Fruit fly (Drosophila melanogaster) whole organism, prepupa: ENCODE measurements around the gene CG9547.

Source experiments
- CG10631 ChIP-seq: fragments of 200-800 bp; sonication (Bioruptor generic); optimal IDR thresholded peaks from 2 replicates; lab custom pipeline; 2016; ENCODE audit warnings: missing biosample characterization, missing genetic modification characterization
- CG10669 ChIP-seq: fragments of 200-800 bp; sonication (Bioruptor generic); optimal IDR thresholded peaks from 3 replicates; lab custom pipeline; 2018; ENCODE audit warnings: missing biosample characterization, mild to moderate bottlenecking, missing genetic modification characterization, moderate library complexity
- CG11762 ChIP-seq: fragments of 200-800 bp; sonication (Bioruptor generic); optimal IDR thresholded peaks from 3 replicates; lab custom pipeline; 2016; ENCODE audit warnings: missing biosample characterization, missing genetic modification characterization; ENCODE audit not compliant: insufficient read depth
- CG15336 ChIP-seq: fragments of 200-800 bp; sonication (Bioruptor generic); IDR thresholded peaks from 2 replicates; pipeline ENCODE4 v1.3.6; 2022; ENCODE audit warnings: missing biosample characterization, missing genetic modification characterization
- CG31627 ChIP-seq: fragments of 200-800 bp; sonication (Bioruptor generic); optimal IDR thresholded peaks from 3 replicates; lab custom pipeline; 2016; ENCODE audit warnings: missing biosample characterization, missing genetic modification characterization
- CG32006 ChIP-seq: fragments of 200-800 bp; sonication (Bioruptor generic); optimal IDR thresholded peaks from 3 replicates; lab custom pipeline; 2017; ENCODE audit warnings: missing biosample characterization, mild to moderate bottlenecking, missing genetic modification characterization
- CG34406 ChIP-seq: fragments of 200-800 bp; sonication (Bioruptor generic); optimal IDR thresholded peaks from 3 replicates; lab custom pipeline; 2016; ENCODE audit warnings: missing biosample characterization, missing genetic modification characterization
- CG3919 ChIP-seq: fragments of 200-800 bp; sonication (Bioruptor generic); optimal IDR thresholded peaks from 3 replicates; lab custom pipeline; 2016; ENCODE audit warnings: missing biosample characterization, missing genetic modification characterization
- CG4318 ChIP-seq: fragments of 200-800 bp; sonication (Bioruptor generic); optimal IDR thresholded peaks from 3 replicates; lab custom pipeline; 2017; ENCODE audit warnings: missing biosample characterization, mild to moderate bottlenecking, missing genetic modification characterization
- CG6163 ChIP-seq: fragments of 200-800 bp; sonication (Bioruptor generic); IDR thresholded peaks from 3 replicates; pipeline ENCODE4 v1.3.6; 2022; ENCODE audit warnings: missing biosample characterization, missing genetic modification characterization
- CG6276 ChIP-seq: fragments of 200-800 bp; sonication (Bioruptor generic); optimal IDR thresholded peaks from 2 replicates; lab custom pipeline; 2017; ENCODE audit warnings: missing biosample characterization, mild to moderate bottlenecking, missing genetic modification characterization
- CG6792 ChIP-seq: fragments of 200-800 bp; sonication (Bioruptor generic); optimal IDR thresholded peaks from 3 replicates; lab custom pipeline; 2016; ENCODE audit warnings: missing biosample characterization, missing genetic modification characterization
- CG6808 ChIP-seq: fragments of 200-800 bp; sonication (Bioruptor generic); optimal IDR thresholded peaks from 3 replicates; lab custom pipeline; 2017; ENCODE audit warnings: missing biosample characterization, missing genetic modification characterization, mild to moderate bottlenecking, moderate library complexity, missing genetic modification reagents
- CG6854 ChIP-seq: fragments of 200-800 bp; sonication (Bioruptor generic); optimal IDR thresholded peaks from 2 replicates; lab custom pipeline; 2017; ENCODE audit warnings: missing biosample characterization, mild to moderate bottlenecking, missing genetic modification characterization
- CG7368 ChIP-seq: fragments of 200-800 bp; sonication (Bioruptor generic); optimal IDR thresholded peaks from 3 replicates; lab custom pipeline; 2016; ENCODE audit warnings: missing biosample characterization, missing genetic modification characterization
- CG8119 ChIP-seq: fragments of 200-800 bp; sonication (Bioruptor generic); IDR thresholded peaks from 3 replicates; pipeline ENCODE4 v1.3.6; 2022; ENCODE audit warnings: missing biosample characterization, missing genetic modification characterization
- CG8319 ChIP-seq: fragments of 200-800 bp; sonication (Bioruptor generic); optimal IDR thresholded peaks from 3 replicates; lab custom pipeline; 2016; ENCODE audit warnings: missing biosample characterization, missing genetic modification characterization
- CG8632 ChIP-seq: fragments of 200-800 bp; sonication (Bioruptor generic); optimal IDR thresholded peaks from 3 replicates; lab custom pipeline; 2016; ENCODE audit warnings: missing biosample characterization, missing genetic modification characterization
- Eip75B ChIP-seq: fragments of 200-800 bp; sonication (Bioruptor generic); optimal IDR thresholded peaks from 3 replicates; lab custom pipeline; 2016; ENCODE audit warnings: missing biosample characterization, missing genetic modification characterization
- Ets21C ChIP-seq: fragments of 200-800 bp; sonication (Bioruptor generic); optimal IDR thresholded peaks from 3 replicates; lab custom pipeline; 2016; ENCODE audit warnings: missing biosample characterization, missing genetic modification characterization
- Ets96B ChIP-seq: fragments of 200-800 bp; optimal IDR thresholded peaks from 2 replicates; lab custom pipeline; 2019; ENCODE audit warnings: missing biosample characterization, mild to moderate bottlenecking, missing genetic modification characterization, moderate library complexity
- Gug ChIP-seq: fragments of 200-800 bp; sonication (Bioruptor generic); IDR thresholded peaks from 2 replicates; pipeline ENCODE4 v1.3.6; 2022; ENCODE audit warnings: missing biosample characterization, missing genetic modification characterization
- Hr39 ChIP-seq: fragments of 200-800 bp; sonication (Bioruptor generic); optimal IDR thresholded peaks from 2 replicates; lab custom pipeline; 2016; ENCODE audit warnings: missing biosample characterization, missing genetic modification characterization
- Hr4 ChIP-seq: fragments of 200-800 bp; sonication (Bioruptor generic); optimal IDR thresholded peaks from 3 replicates; lab custom pipeline; 2016; ENCODE audit warnings: missing biosample characterization, missing genetic modification characterization
- Lpt ChIP-seq: fragments of 200-800 bp; sonication (Bioruptor generic); optimal IDR thresholded peaks from 3 replicates; lab custom pipeline; 2016; ENCODE audit warnings: missing biosample characterization, missing genetic modification characterization
- Met ChIP-seq: fragments of 200-800 bp; sonication (Bioruptor generic); optimal IDR thresholded peaks from 3 replicates; lab custom pipeline; 2016; ENCODE audit warnings: missing biosample characterization, missing genetic modification characterization
- OdsH ChIP-seq: fragments of 200-800 bp; sonication (Bioruptor generic); optimal IDR thresholded peaks from 3 replicates; lab custom pipeline; 2016; ENCODE audit warnings: missing biosample characterization, missing genetic modification characterization
- Sox14 ChIP-seq: fragments of 200-800 bp; sonication (Bioruptor generic); optimal IDR thresholded peaks from 3 replicates; lab custom pipeline; 2016; ENCODE audit warnings: missing biosample characterization, missing genetic modification characterization
- acj6 ChIP-seq: fragments of 200-800 bp; sonication (Bioruptor generic); optimal IDR thresholded peaks from 3 replicates; lab custom pipeline; 2016; ENCODE audit warnings: missing biosample characterization, missing genetic modification characterization
- dac ChIP-seq: fragments of 200-800 bp; sonication (Bioruptor generic); optimal IDR thresholded peaks from 2 replicates; lab custom pipeline; 2017; ENCODE audit warnings: missing biosample characterization, mild to moderate bottlenecking, missing genetic modification characterization
- eg ChIP-seq: fragments of 200-800 bp; sonication (Bioruptor generic); IDR thresholded peaks from 3 replicates; pipeline ENCODE4 v1.3.6; 2022; ENCODE audit warnings: missing biosample characterization, missing genetic modification characterization
- esn ChIP-seq: fragments of 200-800 bp; sonication (Bioruptor generic); optimal IDR thresholded peaks from 2 replicates; lab custom pipeline; 2016; ENCODE audit warnings: missing biosample characterization, mild to moderate bottlenecking, missing genetic modification characterization, moderate library complexity
- fd59A ChIP-seq: fragments of 200-800 bp; sonication (Bioruptor generic); optimal IDR thresholded peaks from 2 replicates; lab custom pipeline; 2017; ENCODE audit warnings: missing biosample characterization, mild to moderate bottlenecking, missing genetic modification characterization, missing genetic modification reagents
- fkh ChIP-seq: fragments of 200-800 bp; sonication (Bioruptor generic); optimal IDR thresholded peaks from 3 replicates; lab custom pipeline; 2017; ENCODE audit warnings: missing biosample characterization, mild to moderate bottlenecking, missing genetic modification characterization, moderate library complexity
- pdm3 ChIP-seq: fragments of 200-800 bp; sonication (Bioruptor generic); optimal IDR thresholded peaks from 3 replicates; lab custom pipeline; 2016; ENCODE audit warnings: missing biosample characterization, missing genetic modification characterization
- salr ChIP-seq, 2 experiments: fragments of 200-800 bp; sonication (Bioruptor generic); optimal IDR thresholded peaks; 3 replicates each; lab custom pipeline; 2016 to 2018; ENCODE audit warnings: missing biosample characterization in 2 of 2, missing genetic modification characterization in 2 of 2, mild to moderate bottlenecking in 1 of 2
- ss ChIP-seq, 2 experiments: fragments of 200-800 bp; sonication (Bioruptor generic); optimal IDR thresholded peaks; 2 replicates in 1 of 2; 3 replicates in 1 of 2; lab custom pipeline; 2017 to 2018; ENCODE audit warnings: mild to moderate bottlenecking in 2 of 2, missing biosample characterization in 2 of 2, missing genetic modification characterization in 2 of 2, moderate library complexity in 1 of 2
- svp ChIP-seq: fragments of 200-800 bp; sonication (Bioruptor generic); peaks from one replicate; lab custom pipeline; 2016; ENCODE audit warnings: missing biosample characterization, missing genetic modification characterization
- topi ChIP-seq: fragments of 200-800 bp; sonication (Bioruptor generic); optimal IDR thresholded peaks from 3 replicates; lab custom pipeline; 2016; ENCODE audit warnings: missing biosample characterization, missing genetic modification characterization
- vri ChIP-seq: fragments of 200-800 bp; sonication (Bioruptor generic); optimal IDR thresholded peaks from 3 replicates; lab custom pipeline; 2016; ENCODE audit warnings: missing biosample characterization, mild to moderate bottlenecking, missing genetic modification characterization

Gene CG9547

dm6 chr2L:6508666-6509065 lies 14.3 kb upstream of the CG9547 start (continued):
- TF ChIP-seq Lpt (GFP tag; lab: Kevin White, UChicago) (peak; percentile 57), CG4318 (GFP tag; lab: Kevin White, UChicago) (peak; percentile 41), ss (GFP tag; optimal IDR thresholded peaks at IDR 0.05; lab: Kevin White, UChicago) (peak in 1 of 2 experiments; percentile 50), topi (GFP tag; lab: Kevin White, UChicago) (no peak), Gug (GFP tag; lab: Robert Waterston, UW) (0 out of 2 replicates have a peak, but pooled peaks have one; percentile 27), CG31627 (GFP tag; lab: Kevin White, UChicago) (peak; percentile 43), CG10631 (GFP tag; lab: Kevin White, UChicago) (peak; percentile 56), dac (no peak)

dm6 chr2L:6503724-6504037 lies 9.3 kb upstream of the CG9547 start:
- TF ChIP-seq CG6276 (GFP tag; lab: Kevin White, UChicago) = peak; percentile 56
- TF ChIP-seq CG6792 (GFP tag; lab: Kevin White, UChicago) = no peak

dm6 chr2L:6502887-6503723 lies 8.8 kb upstream of the CG9547 start:
- TF ChIP-seq CG8119 (GFP tag; lab: Robert Waterston, UW) = peak; percentile 54; the same call in 2 of the 3 replicates
- TF ChIP-seq vri (GFP tag; lab: Kevin White, UChicago) = no peak
- no peak for TF ChIP-seq Gug (GFP tag; lab: Robert Waterston, UW)
- peak; percentile 57 for TF ChIP-seq CG15336
- no peak for TF ChIP-seq CG6163
- no peak for TF ChIP-seq CG7368
- TF ChIP-seq ss (GFP tag; optimal IDR thresholded peaks at IDR 0.05; lab: Kevin White, UChicago) = no peak
- peak; percentile 25 for TF ChIP-seq CG32006 (GFP tag; lab: Kevin White, UChicago)
- TF ChIP-seq Met (GFP tag; lab: Kevin White, UChicago) = no peak
- TF ChIP-seq salr (GFP tag; optimal IDR thresholded peaks at IDR 0.05; lab: Kevin White, UChicago) = no peak
- peak; percentile 67; the same call in 2 of the 3 replicates for TF ChIP-seq eg (GFP tag; lab: Robert Waterston, UW)
- peak; percentile 80 for TF ChIP-seq CG6276 (GFP tag; lab: Kevin White, UChicago)
- no peak for TF ChIP-seq CG11762

DNA sequence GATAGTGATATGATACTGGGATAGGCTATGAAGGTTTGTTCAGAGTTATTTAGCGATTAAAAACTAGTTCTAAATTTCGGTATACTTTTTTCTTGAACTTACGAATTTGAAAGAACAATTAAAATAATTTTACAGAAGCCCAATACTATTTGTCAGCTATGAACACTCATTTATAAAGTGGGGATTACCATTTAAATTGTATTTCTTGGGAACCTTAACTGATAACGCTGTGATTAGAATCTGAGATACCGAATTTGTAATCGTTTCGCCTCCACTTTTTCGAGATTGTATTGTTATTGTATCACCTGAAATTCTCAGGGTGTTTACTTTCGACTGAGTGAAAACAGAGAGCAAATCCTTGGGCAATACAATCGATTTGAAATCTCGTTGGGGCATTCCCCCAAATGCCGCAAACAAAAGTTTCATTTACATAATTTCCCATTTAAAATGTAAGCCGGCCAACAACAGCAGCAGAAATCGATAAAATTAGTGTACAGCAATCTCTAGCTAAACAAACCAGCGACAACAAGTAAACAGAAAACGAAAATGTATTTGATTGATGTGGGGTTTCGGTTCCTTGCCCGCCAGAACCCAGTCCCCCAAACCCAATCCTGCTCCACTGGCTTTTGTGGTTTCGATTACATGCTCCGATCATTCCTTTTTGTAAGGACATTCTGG lies 6.5 kb upstream of the CG9547 start:
- TF ChIP-seq eg (GFP tag; lab: Robert Waterston, UW) = no peak
- TF ChIP-seq CG34406 (GFP tag; lab: Kevin White, UChicago) = no peak
- TF ChIP-seq CG8119 (GFP tag; lab: Robert Waterston, UW) = no peak
- TF ChIP-seq Lpt (GFP tag; lab: Kevin White, UChicago) = no peak
- TF ChIP-seq Hr4 = no peak
- no peak for TF ChIP-seq CG8632 (GFP tag; lab: Kevin White, UChicago)
- TF ChIP-seq fkh = peak; percentile 32
- TF ChIP-seq, all 60 proteins: peak for 1

dm6 chr2L:6498448-6498847 lies 4.1 kb upstream of the CG9547 start, which contains the start of gene CG31637:
Gene CG31637 (plus strand): TSS chr2L:6498647.
- TF ChIP-seq acj6 (GFP tag; lab: Kevin White, UChicago) (no peak), svp (GFP tag; lab: Kevin White, UChicago) (no peak), CG8319 (no peak), CG6808 (no peak), Eip75B (GFP tag; lab: Kevin White, UChicago) (no peak), Hr39 (no peak), Gug (GFP tag; lab: Robert Waterston, UW) (no peak), Sox14 (GFP tag; lab: Kevin White, UChicago) (peak; percentile 53), CG10669 (GFP tag; lab: Kevin White, UChicago) (no peak), CG6854 (GFP tag; lab: Kevin White, UChicago) (peak; percentile 66), pdm3 (GFP tag; lab: Kevin White, UChicago) (no peak), Ets21C (GFP tag; lab: Kevin White, UChicago) (no peak), CG31627 (GFP tag; lab: Kevin White, UChicago) (no peak), eg (GFP tag; lab: Robert Waterston, UW) (peak; percentile 37; the same call in 1 of the 3 replicates), topi (GFP tag; lab: Kevin White, UChicago) (no peak), Met (GFP tag; lab: Kevin White, UChicago) (no peak), fd59A (no peak), esn (GFP tag; lab: Kevin White, UChicago) (peak; percentile 24), fkh (no peak), CG3919 (GFP tag; lab: Kevin White, UChicago) (peak; percentile 28), Ets96B (tag; lab: Kevin White, UChicago) (no peak), CG8119 (GFP tag; lab: Robert Waterston, UW) (peak; percentile 23; the same call in 1 of the 3 replicates), OdsH (no peak), CG4318 (GFP tag; lab: Kevin White, UChicago) (no peak), CG15336 (no peak)
